ENCODE assay signal across 1 fruit fly cellular context in the genomic region with DNA sequence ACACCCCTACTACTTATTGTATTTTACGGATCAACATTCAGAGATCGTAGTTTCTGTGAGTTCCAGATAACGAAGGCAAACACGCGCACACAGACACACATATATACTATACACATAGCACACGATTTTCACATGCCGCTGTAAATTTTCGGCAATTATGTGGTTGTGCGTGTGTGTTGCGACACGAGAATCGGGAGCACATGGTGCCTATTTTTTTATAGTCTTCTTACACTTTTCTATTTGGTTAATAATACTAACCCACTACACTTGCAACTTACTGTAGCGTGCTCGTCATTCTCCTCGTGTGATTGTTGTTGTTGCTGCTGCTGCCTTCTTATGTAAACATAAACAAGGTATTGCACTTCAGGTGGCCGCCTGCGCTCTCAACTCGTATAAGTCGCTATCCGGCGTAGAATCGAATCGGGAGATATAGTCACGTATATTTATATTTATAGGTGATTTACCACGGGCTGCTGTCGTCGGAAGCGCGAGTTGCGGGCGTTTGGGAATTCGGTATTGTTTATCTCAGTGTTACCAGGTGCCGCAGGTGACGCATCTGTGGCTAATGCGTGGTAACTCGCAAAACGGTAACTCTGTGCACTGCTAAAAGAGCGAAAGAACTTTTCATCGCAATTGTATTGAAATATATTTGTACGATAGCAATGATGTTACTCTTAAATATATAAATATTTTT.
TF ChIP-seq lines count a peak whose summit lies in the region.

A gene (minus strand): TSS at position 529 of the 694 bp plus-strand sequence.

TF ChIP-seq in whole organism, embryonic, 481 proteins besides CTCF, POLR2A, EP300 and RAD21 (continued from another document and continues in another):
- TF ChIP-seq CG31388 (GFP tag; optimal IDR thresholded peaks at IDR 0.05; lab: Kevin White, UChicago) (no peak), CG12659 (GFP tag; optimal IDR thresholded peaks at IDR 0.05; lab: Kevin White, UChicago) (peak; percentile 5), Blimp-1 (GFP tag; optimal IDR thresholded peaks at IDR 0.05; lab: Kevin White, UChicago) (peak; percentile 3), CG3726 (GFP tag; IDR thresholded peaks at IDR 0.05; lab: Robert Waterston, UW) (peak; percentile 58; the same call in 1 of the 3 replicates), CG11398 (GFP tag; optimal IDR thresholded peaks at IDR 0.05; lab: Kevin White, UChicago) (no peak), ci (GFP tag; IDR thresholded peaks at IDR 0.05; lab: Robert Waterston, UW) (peak; percentile 71), Mes4 (GFP tag; optimal IDR thresholded peaks at IDR 0.05; lab: Kevin White, UChicago) (peak; percentile 11), Six4 (GFP tag; optimal IDR thresholded peaks at IDR 0.05; lab: Kevin White, UChicago) (no peak), al (GFP tag; IDR thresholded peaks at IDR 0.05; lab: Robert Waterston, UW) (peak; percentile 54), row (GFP tag; IDR thresholded peaks at IDR 0.05; lab: Robert Waterston, UW) (peak; percentile 73), nom (GFP tag; optimal IDR thresholded peaks at IDR 0.05; lab: Kevin White, UChicago) (no peak), B-H2 (GFP tag; optimal IDR thresholded peaks at IDR 0.05; lab: Kevin White, UChicago) (peak; percentile 31), Bgb (GFP tag; IDR thresholded peaks at IDR 0.05; lab: Robert Waterston, UW; ENCODE audit: partially characterized antibody) (peak; percentile 53), CG34376 (GFP tag; optimal IDR thresholded peaks at IDR 0.05; lab: Kevin White, UChicago) (no peak), E2f1 (GFP tag; IDR thresholded peaks at IDR 0.05; lab: Robert Waterston, UW) (peak; percentile 30; the same call in 1 of the 2 replicates), nerfin-1 (tag; optimal IDR thresholded peaks at IDR 0.05; lab: Kevin White, UChicago) (peak; percentile 74), CG7987 (GFP tag; optimal IDR thresholded peaks at IDR 0.05; lab: Kevin White, UChicago) (peak; percentile 34), repo (GFP tag; optimal IDR thresholded peaks at IDR 0.05; lab: Kevin White, UChicago) (no peak), Oaz (GFP tag; IDR thresholded peaks at IDR 0.05; lab: Robert Waterston, UW) (no peak), HmgD (GFP tag; optimal IDR thresholded peaks at IDR 0.05; lab: Kevin White, UChicago) (peak; percentile 12), MBD-R2 (GFP tag; IDR thresholded peaks at IDR 0.05; lab: Robert Waterston, UW) (peak; percentile 52; the same call in 1 of the 2 replicates), sd (tag; optimal IDR thresholded peaks at IDR 0.05; lab: Kevin White, UChicago) (peak; percentile 82), CG10366 (GFP tag; IDR thresholded peaks at IDR 0.05; lab: Robert Waterston, UW) (peak; percentile 36), fu2 (GFP tag; optimal IDR thresholded peaks at IDR 0.05; lab: Kevin White, UChicago) (no peak), chinmo (GFP tag; IDR thresholded peaks at IDR 0.05; lab: Robert Waterston, UW; ENCODE audit: partially characterized antibody) (no peak), CG2199 (GFP tag; IDR thresholded peaks at IDR 0.05; lab: Robert Waterston, UW) (0 out of 3 replicates have a peak, but pooled peaks have one; percentile 19), Jarid2 (GFP tag; optimal IDR thresholded peaks at IDR 0.05; lab: Kevin White, UChicago) (peak; percentile 13), CG6791 (GFP tag; IDR thresholded peaks at IDR 0.05; lab: Robert Waterston, UW; ENCODE audit: partially characterized antibody) (peak; percentile 58; the same call in 2 of the 3 replicates), CrebB (tag; optimal IDR thresholded peaks at IDR 0.05; lab: Kevin White, UChicago) (peak; percentile 7), CG10959 (GFP tag; IDR thresholded peaks at IDR 0.05; lab: Robert Waterston, UW) (peak; percentile 29; the same call in 1 of the 2 replicates), CG16779 (GFP tag; IDR thresholded peaks at IDR 0.05; lab: Robert Waterston, UW) (no peak), CG9932 (GFP tag; IDR thresholded peaks at IDR 0.05; lab: Robert Waterston, UW) (peak; percentile 76), NC2β (GFP tag; optimal IDR thresholded peaks at IDR 0.05; lab: Kevin White, UChicago) (no peak), pfk (GFP tag; optimal IDR thresholded peaks at IDR 0.05; lab: Kevin White, UChicago) (no peak), CG5245 (GFP tag; optimal IDR thresholded peaks at IDR 0.05; lab: Kevin White, UChicago) (no peak), H15 (GFP tag; IDR thresholded peaks at IDR 0.05; lab: Robert Waterston, UW) (0 out of 3 replicates have a peak, but pooled peaks have one; percentile 39), Lhr (GFP tag; optimal IDR thresholded peaks at IDR 0.05; lab: Kevin White, UChicago) (peak; percentile 31), CG14965 (GFP tag; optimal IDR thresholded peaks at IDR 0.05; lab: Kevin White, UChicago; ENCODE audit: borderline replicate concordance) (no peak), CG18764 (GFP tag; optimal IDR thresholded peaks at IDR 0.05; lab: Kevin White, UChicago) (peak; percentile 24), ems (GFP tag; optimal IDR thresholded peaks at IDR 0.05; lab: Kevin White, UChicago) (peak; percentile 20), exex (tag; optimal IDR thresholded peaks at IDR 0.05; lab: Kevin White, UChicago) (peak; percentile 44), CG17328 (GFP tag; IDR thresholded peaks at IDR 0.05; lab: Robert Waterston, UW) (peak; percentile 13; the same call in 1 of the 2 replicates), CG32767 (GFP tag; IDR thresholded peaks at IDR 0.05; lab: Robert Waterston, UW) (no peak), twi (tag; optimal IDR thresholded peaks at IDR 0.05; lab: Kevin White, UChicago) (peak; percentile 4), tx (GFP tag; optimal IDR thresholded peaks at IDR 0.05; lab: Kevin White, UChicago) (no peak), kay (GFP tag; optimal IDR thresholded peaks at IDR 0.05; lab: Kevin White, UChicago) (peak; percentile 0), CG32772 (GFP tag; IDR thresholded peaks at IDR 0.05; lab: Robert Waterston, UW) (peak; percentile 31; the same call in 1 of the 2 replicates), HLH4C (GFP tag; IDR thresholded peaks at IDR 0.05; lab: Robert Waterston, UW; ENCODE audit: partially characterized antibody) (no peak), sisA (GFP tag; IDR thresholded peaks at IDR 0.05; lab: Robert Waterston, UW) (peak; percentile 47), CG31224 (GFP tag; IDR thresholded peaks at IDR 0.05; lab: Robert Waterston, UW) (peak; percentile 26; the same call in 1 of the 2 replicates), Neu2 (GFP tag; optimal IDR thresholded peaks at IDR 0.05; lab: Kevin White, UChicago; ENCODE audit: borderline replicate concordance) (no peak), tup (GFP tag; optimal IDR thresholded peaks at IDR 0.05; lab: Kevin White, UChicago) (peak; percentile 29), CG5180 (GFP tag; optimal IDR thresholded peaks at IDR 0.05; lab: Kevin White, UChicago) (no peak), Nf-YA (GFP tag; IDR thresholded peaks at IDR 0.05; lab: Robert Waterston, UW) (0 out of 2 replicates have a peak, but pooled peaks have one; percentile 27), crol (GFP tag; IDR thresholded peaks at IDR 0.05; lab: Robert Waterston, UW) (no peak), CG10209 (GFP tag; optimal IDR thresholded peaks at IDR 0.05; lab: Kevin White, UChicago) (no peak), B-H1 (GFP tag; IDR thresholded peaks at IDR 0.05; lab: Robert Waterston, UW) (peak; percentile 20; the same call in 2 of the 3 replicates), ro (GFP tag; IDR thresholded peaks at IDR 0.05; lab: Robert Waterston, UW) (0 out of 2 replicates have a peak, but pooled peaks have one; percentile 27), CG17568 (GFP tag; optimal IDR thresholded peaks at IDR 0.05; lab: Kevin White, UChicago) (no peak), CG4424 (GFP tag; optimal IDR thresholded peaks at IDR 0.05; lab: Kevin White, UChicago) (no peak), amos (GFP tag; IDR thresholded peaks at IDR 0.05; lab: Robert Waterston, UW; ENCODE audit: partially characterized antibody) (peak; percentile 53), dm (GFP tag; optimal IDR thresholded peaks at IDR 0.05; lab: Kevin White, UChicago) (peak; percentile 62), H2.0 (GFP tag; IDR thresholded peaks at IDR 0.05; lab: Robert Waterston, UW) (peak; percentile 40; the same call in 1 of the 2 replicates), Dref (GFP tag; IDR thresholded peaks at IDR 0.05; lab: Robert Waterston, UW) (peak; percentile 54), Fer3 (tag; optimal IDR thresholded peaks at IDR 0.05; lab: Kevin White, UChicago) (peak; percentile 10), Opbp (GFP tag; IDR thresholded peaks at IDR 0.05; lab: Robert Waterston, UW; ENCODE audit: partially characterized antibody) (peak; percentile 44), MTF-1 (GFP tag; optimal IDR thresholded peaks at IDR 0.05; lab: Kevin White, UChicago; ENCODE audit: borderline replicate concordance) (peak; percentile 2), abd-A (tag; optimal IDR thresholded peaks at IDR 0.05; lab: Kevin White, UChicago) (no peak), CG8290 (GFP tag; optimal IDR thresholded peaks at IDR 0.05; lab: Kevin White, UChicago) (no peak), CG8290 (tag; optimal IDR thresholded peaks at IDR 0.05; lab: Kevin White, UChicago) (peak in 1 of 2 experiments; percentile 55), CG7372 (GFP tag; IDR thresholded peaks at IDR 0.05; lab: Robert Waterston, UW) (peak; percentile 8; the same call in 1 of the 2 replicates), Ada2b (GFP tag; IDR thresholded peaks at IDR 0.05; lab: Robert Waterston, UW) (peak; percentile 51), CG14710 (tag; optimal IDR thresholded peaks at IDR 0.05; lab: Kevin White, UChicago) (no peak), ERR (GFP tag; optimal IDR thresholded peaks at IDR 0.05; lab: Kevin White, UChicago) (no peak), unc-4 (GFP tag; IDR thresholded peaks at IDR 0.05; lab: Robert Waterston, UW; ENCODE audit: partially characterized antibody) (0 out of 2 replicates have a peak, but pooled peaks have one; percentile 29), CG9817 (tag; optimal IDR thresholded peaks at IDR 0.05; lab: Kevin White, UChicago) (no peak), ken (GFP tag; IDR thresholded peaks at IDR 0.05; lab: Robert Waterston, UW) (0 out of 3 replicates have a peak, but pooled peaks have one; percentile 39), CG33213 (GFP tag; optimal IDR thresholded peaks at IDR 0.05; lab: Kevin White, UChicago) (peak; percentile 25), sna (GFP tag; IDR thresholded peaks at IDR 0.05; lab: Robert Waterston, UW; ENCODE audit: partially characterized antibody) (peak; percentile 23; the same call in 1 of the 2 replicates), knrl (GFP tag; IDR thresholded peaks at IDR 0.05; lab: Robert Waterston, UW; ENCODE audit: partially characterized antibody) (no peak; the same call in 2 of the 3 replicates), vvl (GFP tag; IDR thresholded peaks at IDR 0.05; lab: Robert Waterston, UW) (peak; percentile 56), peb (GFP tag; IDR thresholded peaks at IDR 0.05; lab: Robert Waterston, UW) (no peak), gfzf (GFP tag; optimal IDR thresholded peaks at IDR 0.05; lab: Kevin White, UChicago) (peak; percentile 79), slbo (GFP tag; IDR thresholded peaks at IDR 0.05; lab: Robert Waterston, UW) (peak; percentile 79), klu (GFP tag; IDR thresholded peaks at IDR 0.05; lab: Robert Waterston, UW) (0 out of 2 replicates have a peak, but pooled peaks have one; percentile 16), Gug (GFP tag; IDR thresholded peaks at IDR 0.05; lab: Robert Waterston, UW) (peak; percentile 67), CG42726 (GFP tag; IDR thresholded peaks at IDR 0.05; lab: Robert Waterston, UW; ENCODE audit: partially characterized antibody) (0 out of 2 replicates have a peak, but pooled peaks have one; percentile 56), prd (optimal IDR thresholded peaks at IDR 0.05; lab: Kevin White, UChicago) (no peak), prd (GFP tag; IDR thresholded peaks at IDR 0.05; lab: Robert Waterston, UW) (peak; percentile 67), Max (GFP tag; optimal IDR thresholded peaks at IDR 0.05; lab: Kevin White, UChicago) (peak; percentile 28), HLHmδ (GFP tag; optimal IDR thresholded peaks at IDR 0.05; lab: Kevin White, UChicago) (peak; percentile 74), ttk (GFP tag; IDR thresholded peaks at IDR 0.05; lab: Robert Waterston, UW) (peak; percentile 24; the same call in 1 of the 2 replicates), pzg (GFP tag; optimal IDR thresholded peaks at IDR 0.05; lab: Kevin White, UChicago) (peak; percentile 73), lab (GFP tag; optimal IDR thresholded peaks at IDR 0.05; lab: Kevin White, UChicago) (peak; percentile 22), CG11504 (tag; optimal IDR thresholded peaks at IDR 0.05; lab: Kevin White, UChicago) (peak; percentile 22), eve (GFP tag; optimal IDR thresholded peaks at IDR 0.05; lab: Kevin White, UChicago) (peak in 1 of 2 experiments; percentile 30), CG3065 (GFP tag; optimal IDR thresholded peaks at IDR 0.05; lab: Kevin White, UChicago) (no peak), tgo (GFP tag; IDR thresholded peaks at IDR 0.05; lab: Robert Waterston, UW) (peak; percentile 44; the same call in 2 of the 3 replicates), CG13287 (GFP tag; IDR thresholded peaks at IDR 0.05; lab: Robert Waterston, UW; ENCODE audit: partially characterized antibody) (no peak; the same call in 1 of the 2 replicates), CG12942 (GFP tag; optimal IDR thresholded peaks at IDR 0.05; lab: Kevin White, UChicago) (no peak), CG15073 (GFP tag; optimal IDR thresholded peaks at IDR 0.05; lab: Kevin White, UChicago) (peak; percentile 19), D19B (GFP tag; optimal IDR thresholded peaks at IDR 0.05; lab: Kevin White, UChicago) (no peak), Rx (GFP tag; IDR thresholded peaks at IDR 0.05; lab: Robert Waterston, UW) (peak; percentile 15; the same call in 1 of the 2 replicates), Ets65A (GFP tag; lab: Kevin White, UChicago) (peak; percentile 45), ara (GFP tag; IDR thresholded peaks at IDR 0.05; lab: Robert Waterston, UW) (0 out of 2 replicates have a peak, but pooled peaks have one; percentile 17), CG8765 (GFP tag; IDR thresholded peaks at IDR 0.05; lab: Robert Waterston, UW) (no peak), CG12299 (tag; optimal IDR thresholded peaks at IDR 0.05; lab: Kevin White, UChicago) (no peak), Dp (GFP tag; optimal IDR thresholded peaks at IDR 0.05; lab: Kevin White, UChicago) (peak; percentile 16), CG9609 (GFP tag; optimal IDR thresholded peaks at IDR 0.05; lab: Kevin White, UChicago) (peak; percentile 12), CG7556 (GFP tag; optimal IDR thresholded peaks at IDR 0.05; lab: Kevin White, UChicago) (no peak), CG1792 (GFP tag; optimal IDR thresholded peaks at IDR 0.05; lab: Kevin White, UChicago) (peak; percentile 35), CG10462 (GFP tag; optimal IDR thresholded peaks at IDR 0.05; lab: Kevin White, UChicago) (no peak), kni (GFP tag; optimal IDR thresholded peaks at IDR 0.05; lab: Kevin White, UChicago) (peak; percentile 41), CG9797 (GFP tag; optimal IDR thresholded peaks at IDR 0.05; lab: Kevin White, UChicago) (peak; percentile 75), CG12769 (tag; optimal IDR thresholded peaks at IDR 0.05; lab: Kevin White, UChicago) (peak; percentile 48)
